Fruit fly (Drosophila melanogaster): ENCODE measurements around the gene CG17982.
A peak's percentile ranks its signal among the peaks of the same experiment; 100 is the strongest.

The CG17982 gene

DNA sequence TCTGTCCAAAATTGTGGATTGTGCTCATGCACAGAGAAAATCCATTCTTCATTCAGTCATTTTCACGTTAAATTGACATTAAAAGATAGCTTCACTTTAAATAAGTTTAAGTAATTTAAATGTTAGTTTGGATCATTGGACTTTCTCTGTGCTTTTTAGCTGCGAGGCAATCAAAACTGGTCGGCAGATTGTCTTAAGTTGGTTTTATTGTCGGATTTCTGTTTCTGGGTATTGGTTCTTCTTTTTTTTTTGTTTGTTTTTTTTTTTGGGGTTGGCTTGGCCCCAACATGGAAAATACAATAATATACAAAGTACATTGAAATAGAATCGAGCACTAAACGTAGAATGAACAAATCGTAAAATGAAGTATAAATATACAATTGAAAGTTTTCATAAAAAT is 26.5 kb upstream of the CG17982 start, which contains the start of gene CG2278:
TSS of gene CG2278 (minus strand) at position 101 of the 400 bp plus-strand sequence.
- no peak for TF ChIP-seq CG32006 (GFP tag; optimal IDR thresholded peaks at IDR 0.05)
- no peak for TF ChIP-seq CG6808 (GFP tag; optimal IDR thresholded peaks at IDR 0.05)
- no peak for TF ChIP-seq CG6163 (GFP tag; IDR thresholded peaks at IDR 0.05)
- no peak for TF ChIP-seq dsx (GFP tag; optimal IDR thresholded peaks at IDR 0.05; ENCODE audit: poor library complexity, severe bottlenecking)

DNA sequence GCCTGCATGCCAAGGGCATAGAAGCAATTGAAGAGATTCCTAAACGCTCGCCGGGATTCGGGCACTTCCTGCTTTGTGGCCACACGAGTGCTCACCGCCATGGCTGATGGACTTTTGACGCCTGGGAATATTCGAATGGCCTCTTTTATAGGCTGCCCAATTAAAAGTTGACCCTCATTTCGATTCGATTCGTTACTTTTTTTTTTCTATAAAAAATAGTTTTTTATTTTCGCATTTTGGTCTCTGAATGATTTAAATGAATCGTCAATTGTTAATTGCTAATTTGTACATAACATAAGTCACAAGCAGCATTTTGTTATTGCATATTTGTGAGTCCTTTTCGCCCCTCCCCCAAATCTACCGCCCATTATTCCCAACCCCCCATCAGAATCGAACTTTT is 22.0 kb upstream of the CG17982 start, which contains the start of gene Or7a:
TSS of gene Or7a (minus strand) at position 101 of the 400 bp plus-strand sequence.
- TF ChIP-seq CG31627 (GFP tag; optimal IDR thresholded peaks at IDR 0.05) = no peak
- TF ChIP-seq dsx (GFP tag; optimal IDR thresholded peaks at IDR 0.05; ENCODE audit: poor library complexity, severe bottlenecking) = no peak
- no peak for TF ChIP-seq CG7368 (GFP tag; optimal IDR thresholded peaks at IDR 0.05)
- no peak for TF ChIP-seq CG10631 (GFP tag; optimal IDR thresholded peaks at IDR 0.05)
- TF ChIP-seq fd59A (GFP tag; optimal IDR thresholded peaks at IDR 0.05) = no peak
- no peak for TF ChIP-seq CG4318 (GFP tag; optimal IDR thresholded peaks at IDR 0.05)
- no peak for TF ChIP-seq OdsH (GFP tag; optimal IDR thresholded peaks at IDR 0.05)
- no peak for TF ChIP-seq Ets96B (tag; optimal IDR thresholded peaks at IDR 0.05)
- no peak for TF ChIP-seq Sox102F (GFP tag; optimal IDR thresholded peaks at IDR 0.05)
- no peak for TF ChIP-seq CG6854 (GFP tag; optimal IDR thresholded peaks at IDR 0.05)
- TF ChIP-seq ss (GFP tag; optimal IDR thresholded peaks at IDR 0.05) = no peak
- no peak for TF ChIP-seq CG3032 (tag; optimal IDR thresholded peaks at IDR 0.05)

DNA sequence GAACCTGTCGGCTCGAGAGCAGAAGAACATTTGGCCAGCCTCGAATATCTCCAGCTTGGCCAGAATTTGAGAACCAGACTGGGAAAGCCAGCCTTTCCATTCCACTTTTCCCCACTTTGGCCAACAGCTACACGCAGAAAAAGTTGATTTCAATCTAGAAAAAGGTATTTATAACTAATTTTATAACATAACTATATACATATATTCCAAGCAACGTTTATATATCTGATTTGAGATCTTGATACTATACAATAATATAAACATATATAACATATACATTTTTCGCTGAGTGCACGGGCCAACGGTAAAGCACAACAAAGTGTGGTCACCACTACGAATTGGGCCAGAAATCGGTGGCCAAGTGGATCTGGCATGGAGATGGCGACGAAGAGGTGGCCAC is 19.8 kb upstream of the CG17982 start:
- TF ChIP-seq eg (GFP tag; IDR thresholded peaks at IDR 0.05) = peak; percentile 68; the same call in 2 of the 3 replicates
- TF ChIP-seq Ets96B (tag; optimal IDR thresholded peaks at IDR 0.05) = no peak
- TF ChIP-seq CG11902 (GFP tag; optimal IDR thresholded peaks at IDR 0.05) = no peak
- TF ChIP-seq achi (GFP tag; optimal IDR thresholded peaks at IDR 0.05) = peak; percentile 23
- TF ChIP-seq acj6 (GFP tag; optimal IDR thresholded peaks at IDR 0.05) = peak; percentile 8
- no peak for TF ChIP-seq CG10669 (GFP tag; optimal IDR thresholded peaks at IDR 0.05)
- TF ChIP-seq CG6163 (GFP tag; IDR thresholded peaks at IDR 0.05) = peak; percentile 46; the same call in 1 of the 3 replicates
- TF ChIP-seq CG10631 (GFP tag; optimal IDR thresholded peaks at IDR 0.05) = peak; percentile 14
- peak; percentile 74 for TF ChIP-seq CG15336 (GFP tag; IDR thresholded peaks at IDR 0.05)
- no peak for TF ChIP-seq CG9139 (GFP tag; optimal IDR thresholded peaks at IDR 0.05)
- TF ChIP-seq Lpt (GFP tag; optimal IDR thresholded peaks at IDR 0.05) = peak; percentile 20
- peak; percentile 12 for TF ChIP-seq Hr4 (GFP tag; optimal IDR thresholded peaks at IDR 0.05)
- no peak for TF ChIP-seq Eip75B (GFP tag; optimal IDR thresholded peaks at IDR 0.05)
- TF ChIP-seq CG4318 (GFP tag; optimal IDR thresholded peaks at IDR 0.05) = peak; percentile 39
- peak; percentile 74 for TF ChIP-seq CG32006 (GFP tag; optimal IDR thresholded peaks at IDR 0.05)
- TF ChIP-seq OdsH (GFP tag; optimal IDR thresholded peaks at IDR 0.05) = no peak
- no peak for TF ChIP-seq CG3032 (tag; optimal IDR thresholded peaks at IDR 0.05)
- TF ChIP-seq Eip78C (GFP tag) = peak; percentile 73
- TF ChIP-seq spab (GFP tag; optimal IDR thresholded peaks at IDR 0.05) = no peak
- no peak for TF ChIP-seq CG6792 (GFP tag; optimal IDR thresholded peaks at IDR 0.05)
- no peak for TF ChIP-seq Blimp-1 (GFP tag; optimal IDR thresholded peaks at IDR 0.05)
- no peak for TF ChIP-seq Ets21C (GFP tag; optimal IDR thresholded peaks at IDR 0.05)
- peak; percentile 2 for TF ChIP-seq svp (GFP tag)
- TF ChIP-seq esn (GFP tag; optimal IDR thresholded peaks at IDR 0.05) = no peak
- no peak for TF ChIP-seq fkh (GFP tag; optimal IDR thresholded peaks at IDR 0.05)
- no peak for TF ChIP-seq net (GFP tag; optimal IDR thresholded peaks at IDR 0.05)
- peak; percentile 31; the same call in 1 of the 2 replicates for TF ChIP-seq Gug (GFP tag; IDR thresholded peaks at IDR 0.05)
- no peak for TF ChIP-seq CG8632 (GFP tag; optimal IDR thresholded peaks at IDR 0.05)
- no peak for TF ChIP-seq CG1621 (tag; optimal IDR thresholded peaks at IDR 0.05)
- no peak for TF ChIP-seq CG11762 (GFP tag; optimal IDR thresholded peaks at IDR 0.05; ENCODE audit: insufficient read depth)
- no peak for TF ChIP-seq CG31627 (GFP tag; optimal IDR thresholded peaks at IDR 0.05)
- TF ChIP-seq CG8119 (GFP tag; IDR thresholded peaks at IDR 0.05) = peak; percentile 63; the same call in 2 of the 3 replicates
- TF ChIP-seq CG7368 (GFP tag; optimal IDR thresholded peaks at IDR 0.05) = no peak
- TF ChIP-seq CG6854 (GFP tag; optimal IDR thresholded peaks at IDR 0.05) = no peak
- TF ChIP-seq CG6276 (GFP tag; optimal IDR thresholded peaks at IDR 0.05) = peak; percentile 60
- no peak for TF ChIP-seq dsx (GFP tag; optimal IDR thresholded peaks at IDR 0.05; ENCODE audit: poor library complexity, severe bottlenecking)
- no peak for TF ChIP-seq Sox15 (GFP tag; optimal IDR thresholded peaks at IDR 0.05)
- TF ChIP-seq lz (GFP tag; optimal IDR thresholded peaks at IDR 0.05) = no peak
- peak in 1 of 2 experiments; percentile 2 for TF ChIP-seq salr (GFP tag; optimal IDR thresholded peaks at IDR 0.05)
- no peak for TF ChIP-seq dac (GFP tag; optimal IDR thresholded peaks at IDR 0.05)
- no peak for TF ChIP-seq CG16779 (tag; optimal IDR thresholded peaks at IDR 0.05)

All from whole organism, prepupa.